Fruit fly (Drosophila melanogaster) S2 (cell line): ENCODE results near the gene Cpr97Ea.

Source experiments
- CG8478 ChIP-seq: fragments of >200 bp; optimal IDR thresholded peaks from 2 replicates; lab custom pipeline; 2018
- CTCF ChIP-seq, 2 experiments: fragments of >200 bp; optimal IDR thresholded peaks; 2 replicates each; lab custom pipeline; 2018

DNA sequence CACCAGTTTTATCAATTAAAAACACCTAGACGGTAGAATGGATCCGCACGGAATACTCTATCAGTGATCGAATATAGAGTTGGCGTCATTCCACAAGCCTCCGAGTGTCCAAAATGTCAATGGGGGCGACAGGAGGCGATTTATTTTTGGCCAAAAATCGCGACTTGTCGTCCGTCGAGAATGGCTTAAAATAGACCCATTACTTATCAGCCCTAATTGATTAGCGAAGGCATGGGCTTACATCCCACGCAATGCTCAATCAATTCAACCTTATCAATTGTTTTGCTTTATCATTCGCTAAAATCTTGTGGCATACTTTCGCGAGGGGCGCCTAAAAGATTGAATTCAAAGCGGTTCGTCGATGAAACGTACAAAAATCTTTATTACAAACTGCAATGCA lies 20.5 kb upstream of the Cpr97Ea start:
- TF ChIP-seq CG8478 (lab: Kevin White, UChicago) (no peak), CTCF (optimal IDR thresholded peaks at IDR 0.05; lab: Kevin White, UChicago) (no peak)
